Worm (Caenorhabditis elegans): ENCODE measurements around the gene T07H8.11.

DNA sequence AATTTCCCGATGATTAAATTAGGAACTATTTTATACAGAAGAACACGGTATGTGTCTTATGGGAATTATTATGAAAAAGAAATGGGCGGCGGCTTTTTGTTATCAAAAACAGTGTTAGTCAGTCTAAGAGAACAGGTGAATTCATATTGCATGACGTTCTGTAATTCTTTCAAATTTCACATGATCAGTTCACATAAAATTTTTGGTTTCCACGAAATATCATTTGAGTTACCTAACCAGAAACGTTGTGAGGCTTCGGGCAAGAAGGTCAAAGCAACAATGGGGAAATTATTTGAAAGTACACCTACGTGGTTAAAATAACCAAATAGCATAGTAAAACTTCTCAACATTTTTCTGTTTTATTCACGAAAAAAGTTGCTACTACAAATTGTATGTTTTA, 15.3 kb downstream of the T07H8.11 start, which contains the start of gene Y57E12B.10:
- TF ChIP-seq bed-3 (GFP tag; optimal IDR thresholded peaks at IDR 0.05): no peak
- TF ChIP-seq mep-1 (tag; optimal IDR thresholded peaks at IDR 0.05): no peak
- TF ChIP-seq snpc-4 (tag; optimal IDR thresholded peaks at IDR 0.05): no peak
- no peak for TF ChIP-seq elt-1 (tag; optimal IDR thresholded peaks at IDR 0.05; ENCODE audit: borderline replicate concordance, insufficient read depth)
- no peak for TF ChIP-seq lsy-2 (tag; optimal IDR thresholded peaks at IDR 0.05)
